Worm (Caenorhabditis elegans): ENCODE results near the gene glb-23.

DNA sequence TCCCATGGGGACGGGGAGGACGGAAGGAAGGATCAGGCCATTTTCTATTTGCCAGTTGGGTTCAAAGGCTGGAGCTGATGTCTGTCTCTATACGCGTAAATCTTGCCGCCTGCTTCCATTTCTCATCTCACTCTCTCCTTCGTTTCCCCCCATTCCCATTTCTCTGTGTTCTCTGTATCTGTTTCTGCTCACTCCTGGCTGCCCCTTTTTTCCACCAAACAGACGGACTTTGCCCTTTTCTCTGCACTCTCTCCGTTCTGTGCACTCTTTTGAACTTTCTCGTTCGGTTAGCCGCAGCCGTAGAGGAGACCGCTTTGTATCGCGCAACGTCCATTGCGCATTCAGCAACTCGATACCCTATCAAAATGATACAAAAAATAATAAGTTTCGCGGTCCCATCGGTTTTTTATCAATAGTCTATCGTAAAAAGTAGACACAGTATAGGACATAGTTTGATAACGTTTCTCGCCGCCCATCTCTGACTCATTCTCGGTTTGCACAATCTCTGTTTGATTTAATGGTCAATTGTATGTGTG is 16.2 kb upstream of the glb-23 start:
- TF ChIP-seq nhr-11 (tag; optimal IDR thresholded peaks at IDR 0.05) (no peak), dve-1 (tag; optimal IDR thresholded peaks at IDR 0.05) (no peak), pag-3 (tag; optimal IDR thresholded peaks at IDR 0.05; ENCODE audit: borderline replicate concordance) (no peak), nfya-1 (tag; optimal IDR thresholded peaks at IDR 0.05) (peak; percentile 80), K09A11.1 (tag; optimal IDR thresholded peaks at IDR 0.05; ENCODE audit: insufficient read depth) (no peak), gmeb-2 (tag; optimal IDR thresholded peaks at IDR 0.05) (no peak), ceh-18 (tag; optimal IDR thresholded peaks at IDR 0.05) (peak; percentile 75), pha-2 (tag; optimal IDR thresholded peaks at IDR 0.05) (no peak), ttx-3 (tag; optimal IDR thresholded peaks at IDR 0.05) (no peak)
